Worm (Caenorhabditis elegans) whole organism, L4 larva: ENCODE results near the gene F43C9.1.

Experiments used
- F49E8.2 ChIP-seq: sonication (generic microtip); optimal IDR thresholded peaks from 2 replicates; lab custom pipeline; 2016; ENCODE audit warnings: missing compliant biosample characterization, mild to moderate bottlenecking, missing genetic modification characterization, borderline replicate concordance
- R02D3.7 ChIP-seq: fragments of 150-350 bp; sonication (generic microtip); optimal IDR thresholded peaks from 3 replicates; lab custom pipeline; 2014; ENCODE audit warnings: missing biosample characterization, missing genetic modification characterization
- T20F7.1 ChIP-seq: fragments of 200-800 bp; sonication (Bioruptor generic); optimal IDR thresholded peaks from 2 replicates; lab custom pipeline; 2018; ENCODE audit warnings: mild to moderate bottlenecking, missing genetic modification characterization, missing compliant biosample characterization
- Y105C5A.15 ChIP-seq: fragments of 200-800 bp; sonication (Bioruptor generic); IDR thresholded peaks from 2 replicates; pipeline ENCODE4 v1.3.6; 2022; ENCODE audit warnings: missing genetic modification characterization, missing compliant biosample characterization
- Y48G9A.11 ChIP-seq: fragments of 200-800 bp; sonication (Bioruptor generic); IDR thresholded peaks from 2 replicates; pipeline ENCODE4 v1.3.6; 2022; ENCODE audit warnings: missing genetic modification reagents, missing genetic modification characterization, missing compliant biosample characterization
- Y75B8A.6 ChIP-seq: fragments of 200-800 bp; sonication (Bioruptor generic); IDR thresholded peaks from 2 replicates; pipeline ENCODE4 v1.3.6; 2022; ENCODE audit warnings: missing genetic modification reagents, missing genetic modification characterization, missing compliant biosample characterization
- aly-2 ChIP-seq: sonication (generic microtip); optimal IDR thresholded peaks from 2 replicates; lab custom pipeline; 2018; ENCODE audit warnings: missing biosample characterization, missing genetic modification characterization
- arid-1 ChIP-seq: fragments of 200-800 bp; sonication (Bioruptor generic); conservative IDR thresholded peaks from 2 replicates; pipeline ENCODE4 v1.3.6; 2022; ENCODE audit warnings: missing genetic modification reagents, missing genetic modification characterization, missing compliant biosample characterization
- ceh-20 ChIP-seq: fragments of 200-800 bp; sonication (Bioruptor generic); IDR thresholded peaks from 2 replicates; pipeline ENCODE4 v1.3.6; 2022; ENCODE audit warnings: missing genetic modification reagents, missing genetic modification characterization, missing compliant biosample characterization
- cey-2 ChIP-seq: sonication (generic microtip); optimal IDR thresholded peaks from 3 replicates; lab custom pipeline; 2017; ENCODE audit warnings: missing genetic modification characterization, mild to moderate bottlenecking, missing compliant biosample characterization, antibody characterized with exemption, borderline replicate concordance; ENCODE audit not compliant: insufficient read depth
- daf-12 ChIP-seq: fragments of 150-350 bp; optimal IDR thresholded peaks from 2 replicates; lab custom pipeline; 2014; ENCODE audit warnings: missing biosample characterization, missing genetic modification reagents, missing genetic modification characterization
- daf-16 ChIP-seq, 3 experiments: sonication (generic microtip); optimal IDR thresholded peaks; 2 replicates each; lab custom pipeline; 2016 to 2017; ENCODE audit warnings: missing genetic modification characterization in 3 of 3, missing genetic modification reagents in 3 of 3, mild to moderate bottlenecking in 2 of 3, missing compliant biosample characterization in 2 of 3, missing biosample characterization in 1 of 3, moderate library complexity in 1 of 3
- daf-19 ChIP-seq: fragments of 200-800 bp; sonication (Bioruptor generic); conservative IDR thresholded peaks from 2 replicates; pipeline ENCODE4 v1.3.6; 2022; ENCODE audit warnings: missing genetic modification characterization, missing compliant biosample characterization
- daf-8 ChIP-seq: fragments of 200-800 bp; sonication (Bioruptor generic); IDR thresholded peaks from 2 replicates; pipeline ENCODE4 v1.3.6; 2022; ENCODE audit warnings: missing genetic modification characterization, missing compliant biosample characterization
- dmd-6 ChIP-seq: fragments of 200-800 bp; sonication (Bioruptor generic); IDR thresholded peaks from 2 replicates; pipeline ENCODE4 v1.3.6; 2022; ENCODE audit warnings: missing genetic modification reagents, missing genetic modification characterization, missing compliant biosample characterization
- dpl-1 ChIP-seq: fragments of 150-350 bp; optimal IDR thresholded peaks from 2 replicates; lab custom pipeline; 2014; ENCODE audit warnings: missing biosample characterization, missing genetic modification reagents, missing genetic modification characterization
- duxl-1 ChIP-seq: sonication (generic microtip); optimal IDR thresholded peaks from 2 replicates; lab custom pipeline; 2016; ENCODE audit warnings: mild to moderate bottlenecking, missing genetic modification characterization, moderate library complexity, missing compliant biosample characterization; ENCODE audit not compliant: poor library complexity
- dve-1 ChIP-seq: sonication (generic microtip); optimal IDR thresholded peaks from 2 replicates; lab custom pipeline; 2017; ENCODE audit warnings: antibody characterized with exemption, mild to moderate bottlenecking, missing genetic modification characterization, missing compliant biosample characterization; ENCODE audit not compliant: insufficient read depth
- egl-43 ChIP-seq: fragments of 200-800 bp; sonication (Bioruptor generic); IDR thresholded peaks from 2 replicates; pipeline ENCODE4 v1.3.6; 2022; ENCODE audit warnings: missing genetic modification reagents, missing genetic modification characterization, missing compliant biosample characterization
- hif-1 ChIP-seq, 2 experiments: sonication (generic microtip); optimal IDR thresholded peaks; 2 replicates each; lab custom pipeline; 2016 to 2017; ENCODE audit warnings: missing compliant biosample characterization in 2 of 2, missing genetic modification characterization in 2 of 2, missing genetic modification reagents in 2 of 2, missing genotype in 2 of 2, mild to moderate bottlenecking in 1 of 2
- hlh-11 ChIP-seq: fragments of 200-800 bp; sonication (Bioruptor generic); optimal IDR thresholded peaks from 2 replicates; lab custom pipeline; 2018; ENCODE audit warnings: mild to moderate bottlenecking, missing genetic modification characterization, missing compliant biosample characterization
- hlh-30 ChIP-seq: sonication (generic microtip); optimal IDR thresholded peaks from 2 replicates; lab custom pipeline; 2017; ENCODE audit warnings: antibody characterized with exemption, mild to moderate bottlenecking, missing genetic modification characterization, missing compliant biosample characterization; ENCODE audit not compliant: insufficient read depth
- hmg-1.1 ChIP-seq: fragments of 200-800 bp; sonication (Bioruptor generic); IDR thresholded peaks from 2 replicates; pipeline ENCODE4 v1.3.6; 2022; ENCODE audit warnings: missing genetic modification reagents, missing genetic modification characterization, missing compliant biosample characterization
- lim-7 ChIP-seq: fragments of 200-800 bp; sonication (Bioruptor generic); IDR thresholded peaks from 2 replicates; pipeline ENCODE4 v1.3.6; 2022; ENCODE audit warnings: missing genetic modification characterization, missing compliant biosample characterization
- lin-1 ChIP-seq: fragments of 200-800 bp; sonication (Bioruptor generic); IDR thresholded peaks from 2 replicates; pipeline ENCODE4 v1.3.6; 2022; ENCODE audit warnings: missing genetic modification reagents, missing genetic modification characterization, missing compliant biosample characterization
- lin-13 ChIP-seq: fragments of 150-350 bp; optimal IDR thresholded peaks from 2 replicates; lab custom pipeline; 2014; ENCODE audit warnings: missing biosample characterization, missing genetic modification reagents, missing genetic modification characterization
- lin-29 ChIP-seq: fragments of 200-800 bp; sonication (Bioruptor generic); IDR thresholded peaks from 2 replicates; pipeline ENCODE4 v1.3.6; 2022; ENCODE audit warnings: missing genetic modification reagents, missing genetic modification characterization, missing compliant biosample characterization
- lsy-2 ChIP-seq, 2 experiments: fragments of 150-350 bp in 1 of 2; sonication (generic microtip) in 1 of 2; optimal IDR thresholded peaks; 2 replicates each; lab custom pipeline; 2014 to 2017; ENCODE audit warnings: missing biosample characterization in 2 of 2, missing genetic modification characterization in 2 of 2
- madf-5 ChIP-seq, 2 experiments: fragments of 200-800 bp; sonication (Bioruptor generic); IDR thresholded peaks; 2 replicates each; pipeline ENCODE4 v1.3.6; 2022; ENCODE audit warnings: missing compliant biosample characterization in 2 of 2, missing genetic modification characterization in 2 of 2
- mdl-1 ChIP-seq, 2 experiments: fragments of 150-350 bp in 1 of 2; sonication (generic microtip) in 1 of 2; optimal IDR thresholded peaks; 2 replicates each; lab custom pipeline; 2014 to 2017; ENCODE audit warnings: missing biosample characterization in 2 of 2, missing genetic modification characterization in 2 of 2
- mdt-29 ChIP-seq: fragments of 200-800 bp; sonication (Bioruptor generic); IDR thresholded peaks from 2 replicates; pipeline ENCODE4 v1.3.6; 2022; ENCODE audit warnings: missing genetic modification reagents, missing genetic modification characterization, missing compliant biosample characterization
- mxl-2 ChIP-seq: fragments of 200-800 bp; sonication (Bioruptor generic); conservative IDR thresholded peaks from 2 replicates; pipeline ENCODE4 v1.3.6; 2022; ENCODE audit warnings: missing genetic modification reagents, missing genetic modification characterization, missing compliant biosample characterization
- mxl-3 ChIP-seq: fragments of 200-800 bp; sonication (Bioruptor generic); optimal IDR thresholded peaks from 2 replicates; lab custom pipeline; 2018; ENCODE audit warnings: mild to moderate bottlenecking, missing genetic modification characterization, missing compliant biosample characterization
- nhr-11 ChIP-seq: fragments of 150-350 bp; optimal IDR thresholded peaks from 2 replicates; lab custom pipeline; 2014; ENCODE audit warnings: missing biosample characterization, missing genetic modification characterization
- nhr-111 ChIP-seq: fragments of 200-800 bp; sonication (Bioruptor generic); optimal IDR thresholded peaks from 2 replicates; lab custom pipeline; 2018; ENCODE audit warnings: mild to moderate bottlenecking, missing genetic modification characterization, missing compliant biosample characterization
- nhr-25 ChIP-seq: sonication (generic microtip); optimal IDR thresholded peaks from 2 replicates; lab custom pipeline; 2017; ENCODE audit warnings: missing genetic modification characterization, mild to moderate bottlenecking, missing compliant biosample characterization, antibody characterized with exemption, moderate library complexity, borderline replicate concordance; ENCODE audit not compliant: insufficient read depth
- nhr-28 ChIP-seq: fragments of 150-350 bp; optimal IDR thresholded peaks from 2 replicates; lab custom pipeline; 2014; ENCODE audit warnings: missing biosample characterization, missing genetic modification characterization
- nhr-77 ChIP-seq: fragments of 150-350 bp; optimal IDR thresholded peaks from 2 replicates; lab custom pipeline; 2014; ENCODE audit warnings: missing biosample characterization, missing genetic modification characterization
- php-3 ChIP-seq: fragments of 200-800 bp; sonication (Bioruptor generic); IDR thresholded peaks from 2 replicates; pipeline ENCODE4 v1.3.6; 2022; ENCODE audit warnings: missing genetic modification reagents, missing genetic modification characterization, missing compliant biosample characterization
- pqm-1 ChIP-seq: sonication (generic microtip); optimal IDR thresholded peaks from 2 replicates; lab custom pipeline; 2017; ENCODE audit warnings: missing biosample characterization, missing genetic modification characterization
- rbr-2 ChIP-seq: sonication (generic microtip); optimal IDR thresholded peaks from 2 replicates; lab custom pipeline; 2016; ENCODE audit warnings: missing genotype, missing genetic modification characterization, missing compliant biosample characterization
- saeg-2 ChIP-seq: fragments of 200-800 bp; sonication (Bioruptor generic); IDR thresholded peaks from 2 replicates; pipeline ENCODE4 v1.3.6; 2022; ENCODE audit warnings: missing genetic modification reagents, missing genetic modification characterization, missing compliant biosample characterization
- sdz-12 ChIP-seq: fragments of 200-800 bp; sonication (Bioruptor generic); optimal IDR thresholded peaks from 2 replicates; lab custom pipeline; 2018; ENCODE audit warnings: mild to moderate bottlenecking, missing genetic modification characterization, missing compliant biosample characterization
- set-16 ChIP-seq: fragments of 200-800 bp; sonication (Bioruptor generic); IDR thresholded peaks from 2 replicates; pipeline ENCODE4 v1.3.6; 2022; ENCODE audit warnings: missing genetic modification reagents, missing genetic modification characterization, missing compliant biosample characterization
- snpc-1.2 ChIP-seq: fragments of 200-800 bp; sonication (Bioruptor generic); IDR thresholded peaks from 2 replicates; pipeline ENCODE4 v1.3.6; 2022; ENCODE audit warnings: missing genetic modification reagents, missing genetic modification characterization, missing compliant biosample characterization
- spr-3 ChIP-seq: fragments of 200-800 bp; sonication (Bioruptor generic); optimal IDR thresholded peaks from 2 replicates; lab custom pipeline; 2018; ENCODE audit warnings: mild to moderate bottlenecking, missing genetic modification characterization, missing compliant biosample characterization
- tra-1 ChIP-seq: fragments of 200-800 bp; sonication (Bioruptor generic); IDR thresholded peaks from 2 replicates; pipeline ENCODE4 v1.3.6; 2022; ENCODE audit warnings: missing genetic modification reagents, missing genetic modification characterization, missing compliant biosample characterization
- zfp-3 ChIP-seq: fragments of 200-800 bp; sonication (Bioruptor generic); conservative IDR thresholded peaks from 2 replicates; pipeline ENCODE4 v1.3.6; 2022; ENCODE audit warnings: missing genetic modification reagents, missing genetic modification characterization, missing compliant biosample characterization
- zip-11 ChIP-seq: fragments of 200-800 bp; sonication (Bioruptor generic); IDR thresholded peaks from 2 replicates; pipeline ENCODE4 v1.3.6; 2022; ENCODE audit warnings: missing genetic modification characterization, missing compliant biosample characterization
- ztf-11 ChIP-seq: fragments of 150-350 bp; optimal IDR thresholded peaks from 2 replicates; lab custom pipeline; 2014; ENCODE audit warnings: missing biosample characterization, missing genetic modification characterization

F43C9.1 gene

DNA sequence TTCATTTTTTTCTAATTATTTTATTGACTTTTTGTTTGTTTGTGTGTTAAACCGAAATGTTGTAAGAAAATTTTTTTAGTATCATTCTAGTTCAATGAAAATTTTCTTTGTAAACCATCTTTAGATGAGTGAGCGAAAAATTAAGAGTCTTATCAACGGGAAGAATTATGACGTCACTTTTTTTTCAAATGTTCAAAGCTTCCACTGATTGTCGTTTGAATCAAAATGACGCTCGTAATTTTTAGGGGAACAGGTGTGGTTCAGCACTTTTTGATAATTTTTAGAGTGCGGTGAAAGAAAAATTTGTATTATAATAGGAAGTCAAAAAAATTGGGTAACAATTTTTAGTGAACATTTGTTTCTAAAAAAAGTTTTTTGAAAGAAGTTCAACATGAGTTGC lies 28.5 kb downstream of the F43C9.1 start:
- TF ChIP-seq spr-3 (GFP tag; lab: Kevin White, UChicago) (no peak), Y105C5A.15 (GFP tag; lab: Robert Waterston, UW) (no peak), lin-1 (GFP tag; lab: Robert Waterston, UW) (0 out of 2 replicates have a peak, but pooled peaks have one; percentile 27), pqm-1 (tag; lab: Kevin White, UChicago) (peak; percentile 90), dpl-1 (GFP tag; lab: Kevin White, UChicago) (no peak), cey-2 (tag; lab: Kevin White, UChicago) (no peak), hmg-1.1 (no peak), dmd-6 (GFP tag; lab: Robert Waterston, UW) (peak; percentile 68), saeg-2 (GFP tag; lab: Robert Waterston, UW) (no peak), nhr-28 (tag; lab: Kevin White, UChicago) (peak; percentile 34), dve-1 (peak; percentile 58), F49E8.2 (no peak), nhr-77 (no peak), mdl-1 (tag; optimal IDR thresholded peaks at IDR 0.05; lab: Kevin White, UChicago) (no peak), lin-29 (GFP tag; lab: Robert Waterston, UW) (no peak), zip-11 (no peak), mdt-29 (GFP tag; lab: Robert Waterston, UW) (no peak), lin-13 (GFP tag; lab: Kevin White, UChicago) (no peak), R02D3.7 (tag; lab: Kevin White, UChicago) (no peak), hlh-11 (tag; lab: Kevin White, UChicago) (peak; percentile 53), mxl-2 (GFP tag; lab: Robert Waterston, UW) (no peak), set-16 (GFP tag; lab: Robert Waterston, UW) (no peak), nhr-25 (tag; lab: Kevin White, UChicago) (no peak), Y75B8A.6 (GFP tag; lab: Robert Waterston, UW) (no peak), daf-19 (no peak), lim-7 (GFP tag; lab: Robert Waterston, UW) (no peak), php-3 (no peak), daf-8 (no peak), daf-12 (no peak), aly-2 (tag; lab: Kevin White, UChicago) (no peak), ceh-20 (GFP tag; lab: Robert Waterston, UW) (no peak), sdz-12 (GFP tag; lab: Kevin White, UChicago) (no peak), lsy-2 (tag; optimal IDR thresholded peaks at IDR 0.05; lab: Kevin White, UChicago) (no peak), duxl-1 (tag; lab: Kevin White, UChicago) (no peak), zfp-3 (GFP tag; lab: Robert Waterston, UW) (no peak), arid-1 (GFP tag; lab: Robert Waterston, UW) (no peak), ztf-11 (tag; lab: Kevin White, UChicago) (no peak), nhr-111 (no peak), snpc-1.2 (no peak), nhr-11 (tag; lab: Kevin White, UChicago) (no peak), T20F7.1 (GFP tag; lab: Kevin White, UChicago) (no peak), egl-43 (GFP tag; lab: Robert Waterston, UW) (no peak), hif-1 (tag; optimal IDR thresholded peaks at IDR 0.05; lab: Kevin White, UChicago) (no peak), mxl-3 (GFP tag; lab: Kevin White, UChicago) (no peak), hlh-30 (tag; lab: Kevin White, UChicago) (no peak), tra-1 (GFP tag; lab: Robert Waterston, UW) (no peak), Y48G9A.11 (GFP tag; lab: Robert Waterston, UW) (no peak), rbr-2 (tag; lab: Kevin White, UChicago) (no peak), madf-5 (GFP tag; IDR thresholded peaks at IDR 0.05; lab: Robert Waterston, UW) (no peak), daf-16 (GFP tag; optimal IDR thresholded peaks at IDR 0.05; lab: Kevin White, UChicago) (no peak), daf-16 (tag; optimal IDR thresholded peaks at IDR 0.05; lab: Kevin White, UChicago) (peak; percentile 22)
